Worm (Caenorhabditis elegans) whole organism, mixed stage, embryonic: ENCODE results near the gene F44D12.6.

ENCODE experiments used
- M03D4.4 ChIP-seq: sonication (generic microtip); optimal IDR thresholded peaks from 2 replicates; lab custom pipeline; 2017; ENCODE audit warnings: mild to moderate bottlenecking, missing genetic modification characterization, missing compliant biosample characterization
- blmp-1 ChIP-seq: fragments of 150-350 bp; optimal IDR thresholded peaks from 2 replicates; lab custom pipeline; 2014; ENCODE audit warnings: missing biosample characterization, missing genetic modification characterization
- ceh-39 ChIP-seq: fragments of 150-350 bp; optimal IDR thresholded peaks from 2 replicates; lab custom pipeline; 2014; ENCODE audit warnings: missing biosample characterization, missing genetic modification characterization
- ceh-83 ChIP-seq: fragments of 200-800 bp; sonication (Bioruptor generic); optimal IDR thresholded peaks from 2 replicates; lab custom pipeline; 2018; ENCODE audit warnings: mild to moderate bottlenecking, missing genetic modification characterization, missing compliant biosample characterization
- ces-1 ChIP-seq: fragments of 150-350 bp; optimal IDR thresholded peaks from 2 replicates; lab custom pipeline; 2014; ENCODE audit warnings: missing biosample characterization, missing genetic modification reagents, missing genetic modification characterization
- cnd-1 ChIP-seq: fragments of 200-800 bp; sonication (Bioruptor generic); optimal IDR thresholded peaks from 2 replicates; lab custom pipeline; 2018; ENCODE audit warnings: mild to moderate bottlenecking, missing genetic modification characterization, missing compliant biosample characterization
- drap-1 ChIP-seq: fragments of 200-800 bp; sonication (Bioruptor generic); optimal IDR thresholded peaks from 3 replicates; lab custom pipeline; 2018; ENCODE audit warnings: mild to moderate bottlenecking, missing genetic modification characterization, missing compliant biosample characterization
- elt-1 ChIP-seq: sonication (generic microtip); optimal IDR thresholded peaks from 2 replicates; lab custom pipeline; 2017; ENCODE audit warnings: missing genetic modification characterization, mild to moderate bottlenecking, missing compliant biosample characterization, antibody characterized with exemption, moderate library complexity, borderline replicate concordance; ENCODE audit not compliant: insufficient read depth
- elt-3 ChIP-seq: fragments of 150-350 bp; optimal IDR thresholded peaks from 2 replicates; lab custom pipeline; 2014; ENCODE audit warnings: missing biosample characterization, missing genetic modification characterization
- flh-1 ChIP-seq: fragments of 200-800 bp; sonication (Bioruptor generic); optimal IDR thresholded peaks from 2 replicates; lab custom pipeline; 2018; ENCODE audit warnings: mild to moderate bottlenecking, missing genetic modification characterization, moderate library complexity, missing compliant biosample characterization
- ham-2 ChIP-seq: fragments of 200-800 bp; sonication (Bioruptor generic); optimal IDR thresholded peaks from 2 replicates; lab custom pipeline; 2018; ENCODE audit warnings: mild to moderate bottlenecking, missing genetic modification characterization, missing compliant biosample characterization
- hlh-1 ChIP-seq: fragments of 150-350 bp; optimal IDR thresholded peaks from 2 replicates; lab custom pipeline; 2014; ENCODE audit warnings: missing biosample characterization, missing genetic modification reagents, missing genetic modification characterization
- lin-13 ChIP-seq: fragments of 150-350 bp; optimal IDR thresholded peaks from 2 replicates; lab custom pipeline; 2014; ENCODE audit warnings: missing biosample characterization, missing genetic modification characterization
- lin-32 ChIP-seq: fragments of 200-800 bp; sonication (Bioruptor generic); optimal IDR thresholded peaks from 2 replicates; lab custom pipeline; 2018; ENCODE audit warnings: mild to moderate bottlenecking, missing genetic modification characterization, missing compliant biosample characterization
- lsy-2 ChIP-seq: fragments of 150-350 bp; optimal IDR thresholded peaks from 2 replicates; lab custom pipeline; 2014; ENCODE audit warnings: missing biosample characterization, missing genetic modification characterization
- mep-1 ChIP-seq: fragments of 150-350 bp; optimal IDR thresholded peaks from 2 replicates; lab custom pipeline; 2017; ENCODE audit warnings: missing biosample characterization, missing genetic modification reagents, missing genetic modification characterization, inconsistent platforms
- nhr-12 ChIP-seq: fragments of 150-350 bp; optimal IDR thresholded peaks from 2 replicates; lab custom pipeline; 2014; ENCODE audit warnings: missing biosample characterization, missing genetic modification characterization
- nhr-2 ChIP-seq: fragments of 150-350 bp; optimal IDR thresholded peaks from 2 replicates; lab custom pipeline; 2014; ENCODE audit warnings: missing biosample characterization, missing genetic modification characterization
- nhr-237 ChIP-seq: fragments of 150-350 bp; optimal IDR thresholded peaks from 2 replicates; lab custom pipeline; 2014; ENCODE audit warnings: missing biosample characterization, missing genetic modification characterization
- nhr-28 ChIP-seq: fragments of 150-350 bp; optimal IDR thresholded peaks from 2 replicates; lab custom pipeline; 2014; ENCODE audit warnings: missing biosample characterization, missing genetic modification characterization
- nhr-76 ChIP-seq: sonication (generic microtip); optimal IDR thresholded peaks from 2 replicates; lab custom pipeline; 2017; ENCODE audit warnings: missing biosample characterization, missing genetic modification characterization
- sem-2 ChIP-seq: fragments of 200-800 bp; sonication (Bioruptor generic); optimal IDR thresholded peaks from 2 replicates; lab custom pipeline; 2018; ENCODE audit warnings: mild to moderate bottlenecking, missing genetic modification characterization, missing compliant biosample characterization
- snpc-4 ChIP-seq: fragments of 150-350 bp; optimal IDR thresholded peaks from 2 replicates; lab custom pipeline; 2014; ENCODE audit warnings: missing biosample characterization, missing genetic modification characterization
- sptf-1 ChIP-seq: sonication (generic microtip); optimal IDR thresholded peaks from 2 replicates; lab custom pipeline; 2017; ENCODE audit warnings: mild to moderate bottlenecking, missing genetic modification characterization, moderate library complexity, missing compliant biosample characterization
- tbx-8 ChIP-seq: fragments of 200-800 bp; sonication (Bioruptor generic); optimal IDR thresholded peaks from 2 replicates; lab custom pipeline; 2018; ENCODE audit warnings: mild to moderate bottlenecking, missing genetic modification characterization, moderate library complexity, missing compliant biosample characterization
- unc-39 ChIP-seq: fragments of 150-350 bp; optimal IDR thresholded peaks from 2 replicates; lab custom pipeline; 2014; ENCODE audit warnings: missing biosample characterization, missing genetic modification characterization
- unc-62 ChIP-seq: fragments of 150-350 bp; optimal IDR thresholded peaks from 2 replicates; lab custom pipeline; 2014; ENCODE audit warnings: missing biosample characterization, missing genetic modification reagents, missing genetic modification characterization
- zip-8 ChIP-seq: fragments of 150-350 bp; optimal IDR thresholded peaks from 2 replicates; lab custom pipeline; 2014; ENCODE audit warnings: missing biosample characterization, missing genetic modification characterization
- ztf-11 ChIP-seq: fragments of 150-350 bp; optimal IDR thresholded peaks from 2 replicates; lab custom pipeline; 2014; ENCODE audit warnings: missing biosample characterization, missing genetic modification characterization

F44D12.6 gene

DNA sequence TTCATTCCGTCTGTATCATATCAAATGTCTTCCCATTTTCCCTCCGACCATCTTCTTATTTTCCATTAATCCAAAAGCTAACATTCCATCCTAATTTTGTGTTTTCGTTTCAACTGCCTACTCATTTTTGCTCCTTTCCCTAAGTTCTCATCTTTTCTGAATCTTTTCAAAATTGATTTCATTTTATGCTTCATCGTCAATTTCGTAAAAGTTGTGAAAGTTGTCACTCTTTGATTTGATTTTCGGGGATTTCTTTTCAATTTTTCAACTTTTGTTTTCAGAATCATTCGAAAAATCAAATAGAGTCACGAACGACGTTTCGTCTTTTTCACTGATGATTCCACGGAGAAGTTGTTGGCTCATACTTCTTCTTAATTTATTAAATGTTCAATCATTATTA is 34.4 kb downstream of the F44D12.6 start, which contains the start of gene cwn-2:
cwn-2 (plus strand) TSS at position 276 of the 400 bp plus-strand sequence.
- TF ChIP-seq ceh-83 (GFP tag; lab: Kevin White, UChicago) (no peak), lin-13 (tag; lab: Kevin White, UChicago) (no peak), lin-32 (GFP tag; lab: Kevin White, UChicago) (no peak), sptf-1 (tag; lab: Kevin White, UChicago) (no peak), nhr-76 (tag; lab: Kevin White, UChicago) (no peak), zip-8 (tag; lab: Kevin White, UChicago) (no peak), nhr-2 (no peak), cnd-1 (tag; lab: Kevin White, UChicago) (no peak), nhr-12 (tag; lab: Kevin White, UChicago) (no peak), drap-1 (no peak), ces-1 (no peak), mep-1 (tag; lab: Kevin White, UChicago) (no peak), blmp-1 (tag; lab: Kevin White, UChicago) (no peak), unc-39 (tag; lab: Kevin White, UChicago) (no peak), hlh-1 (tag; lab: Kevin White, UChicago) (no peak), sem-2 (GFP tag; lab: Kevin White, UChicago) (no peak), nhr-28 (tag; lab: Kevin White, UChicago) (no peak), nhr-237 (tag; lab: Kevin White, UChicago) (no peak)

DNA sequence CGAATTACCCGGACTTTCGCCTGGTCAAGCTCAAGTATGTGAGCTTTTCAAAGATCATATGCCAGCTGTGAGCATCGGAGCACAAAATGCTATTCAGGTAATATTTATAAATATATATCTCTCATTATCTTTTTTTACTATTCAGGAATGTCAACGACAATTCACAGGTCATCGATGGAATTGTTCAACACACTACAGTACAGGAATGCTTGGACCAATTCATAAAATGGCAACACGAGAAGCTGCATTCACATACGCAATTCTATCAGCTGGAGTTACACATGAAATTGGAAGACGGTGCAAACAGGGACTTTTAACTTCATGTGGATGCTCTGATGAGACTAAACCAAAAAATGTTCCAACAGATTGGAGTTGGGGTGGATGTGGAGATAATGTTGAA is 35.1 kb downstream of the F44D12.6 start:
- TF ChIP-seq flh-1 (GFP tag; lab: Kevin White, UChicago): no peak
- TF ChIP-seq elt-3: no peak
- no peak for TF ChIP-seq cnd-1 (tag; lab: Kevin White, UChicago)
- TF ChIP-seq nhr-12 (tag; lab: Kevin White, UChicago): no peak
- TF ChIP-seq ztf-11 (tag; lab: Kevin White, UChicago): no peak
- no peak for TF ChIP-seq lin-32 (GFP tag; lab: Kevin White, UChicago)
- no peak for TF ChIP-seq unc-62 (GFP tag; lab: Kevin White, UChicago)
- TF ChIP-seq nhr-76 (tag; lab: Kevin White, UChicago): no peak
- no peak for TF ChIP-seq mep-1 (tag; lab: Kevin White, UChicago)
- TF ChIP-seq ceh-39 (tag; lab: Kevin White, UChicago): no peak
- TF ChIP-seq elt-1 (tag; lab: Kevin White, UChicago): no peak
- TF ChIP-seq, all 35 proteins: peak for 0

DNA sequence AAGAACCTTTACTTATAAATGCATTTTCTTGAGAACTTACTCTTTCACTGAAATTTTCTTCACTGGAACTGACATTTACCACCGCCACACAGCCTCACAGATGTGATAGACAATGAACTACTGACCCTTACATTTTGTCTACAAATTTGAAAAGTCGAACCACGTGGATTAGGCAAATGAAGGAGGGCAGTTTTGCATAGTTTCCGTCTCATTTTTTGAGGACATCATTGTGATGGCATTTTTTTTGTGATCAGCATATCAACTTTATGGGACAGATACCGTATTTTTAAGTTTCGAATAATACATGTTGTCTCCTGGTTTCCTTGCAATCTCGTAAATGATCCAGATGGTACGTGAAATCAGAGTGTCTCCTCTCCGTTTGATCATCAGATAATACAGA is 39.4 kb downstream of the F44D12.6 start, which contains the start of gene W01B6.3:
W01B6.3 (minus strand) TSS at position 101 of the 400 bp plus-strand sequence.
- TF ChIP-seq ham-2 (no peak), elt-3 (no peak), hlh-1 (tag; lab: Kevin White, UChicago) (no peak), lin-32 (GFP tag; lab: Kevin White, UChicago) (no peak), elt-1 (tag; lab: Kevin White, UChicago) (no peak), nhr-28 (tag; lab: Kevin White, UChicago) (no peak), cnd-1 (tag; lab: Kevin White, UChicago) (no peak), blmp-1 (tag; lab: Kevin White, UChicago) (no peak), M03D4.4 (no peak), sem-2 (GFP tag; lab: Kevin White, UChicago) (no peak), unc-62 (GFP tag; lab: Kevin White, UChicago) (no peak), lsy-2 (tag; lab: Kevin White, UChicago) (no peak), snpc-4 (tag; lab: Kevin White, UChicago) (no peak), tbx-8 (no peak), unc-39 (tag; lab: Kevin White, UChicago) (no peak)
- TF ChIP-seq, all 35 proteins: peak for 0

DNA sequence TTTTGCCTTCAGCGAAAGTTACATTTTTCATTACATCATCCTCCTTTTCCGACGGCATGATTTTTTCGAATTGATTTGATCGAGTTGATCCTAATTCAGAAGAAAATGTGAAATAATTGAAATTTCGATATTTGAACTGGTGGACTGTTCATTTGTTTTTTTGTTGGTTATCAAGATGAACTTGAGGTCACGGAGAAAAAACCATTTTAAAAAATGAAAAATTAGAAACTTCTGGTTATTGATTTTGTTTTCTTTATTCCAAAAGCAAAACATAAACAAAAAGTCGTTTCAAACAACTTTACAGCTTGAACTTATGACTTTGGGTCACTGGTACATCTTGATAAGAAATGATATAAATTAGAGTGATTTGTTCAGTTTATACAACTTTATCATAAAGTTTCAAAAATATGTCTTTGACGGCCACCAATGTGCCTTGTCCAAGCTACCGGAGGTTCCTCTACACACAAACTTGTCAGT is 41.9 kb downstream of the F44D12.6 start, which contains the start of the genes ttbk-4 and W01B6.4:
ttbk-4 (minus strand) TSS at position 101 of the 477 bp plus-strand sequence.
W01B6.4 (plus strand) TSS at position 427 of the 477 bp plus-strand sequence.
- TF ChIP-seq hlh-1 (tag; lab: Kevin White, UChicago): no peak
- TF ChIP-seq ztf-11 (tag; lab: Kevin White, UChicago): no peak
- TF ChIP-seq lsy-2 (tag; lab: Kevin White, UChicago): no peak
- no peak for TF ChIP-seq nhr-237 (tag; lab: Kevin White, UChicago)
- TF ChIP-seq nhr-12 (tag; lab: Kevin White, UChicago): no peak
- no peak for TF ChIP-seq nhr-2
- TF ChIP-seq elt-3: no peak
- TF ChIP-seq blmp-1 (tag; lab: Kevin White, UChicago): no peak
- no peak for TF ChIP-seq snpc-4 (tag; lab: Kevin White, UChicago)
- no peak for TF ChIP-seq sem-2 (GFP tag; lab: Kevin White, UChicago)
- TF ChIP-seq unc-39 (tag; lab: Kevin White, UChicago): no peak
- no peak for TF ChIP-seq unc-62 (GFP tag; lab: Kevin White, UChicago)
- TF ChIP-seq ceh-39 (tag; lab: Kevin White, UChicago): no peak
- TF ChIP-seq mep-1 (tag; lab: Kevin White, UChicago): no peak
- no peak for TF ChIP-seq M03D4.4
